Fruit fly (Drosophila melanogaster) whole organism, embryonic: ENCODE results near the gene CG13613.

Source experiments
- Aef1 ChIP-seq: fragments of 200-800 bp; sonication (Bioruptor generic); IDR thresholded peaks from 3 replicates; pipeline ENCODE4 v1.3.6; 2022; ENCODE audit warnings: missing biosample characterization, missing genetic modification characterization
- B-H1 ChIP-seq: fragments of 200-800 bp; sonication (Bioruptor generic); IDR thresholded peaks from 3 replicates; pipeline ENCODE4 v1.3.6; 2022; ENCODE audit warnings: missing biosample characterization, missing genetic modification characterization
- CG1024 ChIP-seq: fragments of 200-800 bp; sonication (Bioruptor generic); IDR thresholded peaks from 2 replicates; pipeline ENCODE4 v1.3.6; 2022; ENCODE audit warnings: missing biosample characterization, missing genetic modification characterization
- CG10274 ChIP-seq: fragments of 200-800 bp; sonication (Bioruptor generic); optimal IDR thresholded peaks from 3 replicates; lab custom pipeline; 2017; ENCODE audit warnings: missing biosample characterization, mild to moderate bottlenecking, missing genetic modification characterization
- CG10431 ChIP-seq: fragments of 200-800 bp; sonication (Bioruptor generic); optimal IDR thresholded peaks from 3 replicates; lab custom pipeline; 2018; ENCODE audit warnings: missing biosample characterization, mild to moderate bottlenecking, missing genetic modification characterization
- CG15073 ChIP-seq: fragments of 200-800 bp; sonication (Bioruptor generic); optimal IDR thresholded peaks from 2 replicates; lab custom pipeline; 2016; ENCODE audit warnings: missing biosample characterization, missing genetic modification characterization
- CG17385 ChIP-seq: fragments of 200-800 bp; sonication (Bioruptor generic); optimal IDR thresholded peaks from 3 replicates; lab custom pipeline; 2018; ENCODE audit warnings: missing biosample characterization, mild to moderate bottlenecking, missing genetic modification characterization
- CG17912 ChIP-seq: fragments of 200-800 bp; sonication (Bioruptor generic); optimal IDR thresholded peaks from 2 replicates; lab custom pipeline; 2018; ENCODE audit warnings: missing biosample characterization, mild to moderate bottlenecking, missing genetic modification characterization
- CG2116 ChIP-seq: fragments of 200-800 bp; sonication (Bioruptor generic); optimal IDR thresholded peaks from 3 replicates; lab custom pipeline; 2018; ENCODE audit warnings: missing biosample characterization, mild to moderate bottlenecking, missing genetic modification characterization
- CG32767 ChIP-seq: fragments of 200-800 bp; sonication (Bioruptor generic); IDR thresholded peaks from 2 replicates; pipeline ENCODE4 v1.3.6; 2022; ENCODE audit warnings: missing biosample characterization, missing genetic modification characterization
- CG34224 ChIP-seq: fragments of 200-800 bp; sonication (Bioruptor generic); IDR thresholded peaks from 3 replicates; pipeline ENCODE4 v1.3.6; 2022; ENCODE audit warnings: missing biosample characterization, missing genetic modification characterization; ENCODE audit not compliant: partially characterized antibody
- CG3847 ChIP-seq: fragments of 200-800 bp; sonication (Bioruptor generic); IDR thresholded peaks from 2 replicates; pipeline ENCODE4 v1.3.6; 2022; ENCODE audit warnings: missing biosample characterization, missing genetic modification characterization
- CG7786 ChIP-seq: fragments of 200-800 bp; sonication (Bioruptor generic); optimal IDR thresholded peaks from 2 replicates; lab custom pipeline; 2016; ENCODE audit warnings: missing biosample characterization, missing genetic modification characterization
- CG9727 ChIP-seq: fragments of 200-800 bp; sonication (Bioruptor generic); optimal IDR thresholded peaks from 3 replicates; lab custom pipeline; 2017; ENCODE audit warnings: missing biosample characterization, mild to moderate bottlenecking, missing genetic modification characterization
- D ChIP-seq, 2 experiments: fragments of 200-800 bp in 1 of 2; fragments of >200 bp in 1 of 2; sonication (Bioruptor generic) in 1 of 2; optimal IDR thresholded peaks; 2 replicates in 1 of 2; 3 replicates in 1 of 2; lab custom pipeline; 2017; ENCODE audit warnings: mild to moderate bottlenecking in 1 of 2, missing biosample characterization in 1 of 2, missing genetic modification characterization in 1 of 2, missing genetic modification reagents in 1 of 2
- Doc3 ChIP-seq: fragments of 200-800 bp; sonication (Bioruptor generic); IDR thresholded peaks from 3 replicates; pipeline ENCODE4 v1.3.6; 2022; ENCODE audit warnings: missing biosample characterization, missing genetic modification characterization; ENCODE audit not compliant: partially characterized antibody
- Drgx ChIP-seq: fragments of 200-800 bp; sonication (Bioruptor generic); IDR thresholded peaks from 2 replicates; pipeline ENCODE4 v1.3.6; 2022; ENCODE audit warnings: missing biosample characterization, missing genetic modification characterization
- Hsf ChIP-seq: fragments of 200-800 bp; sonication (Bioruptor generic); optimal IDR thresholded peaks from 3 replicates; lab custom pipeline; 2016; ENCODE audit warnings: missing biosample characterization, missing genetic modification characterization
- MBD-R2 ChIP-seq: fragments of 200-800 bp; sonication (Bioruptor generic); IDR thresholded peaks from 2 replicates; pipeline ENCODE4 v1.3.6; 2022; ENCODE audit warnings: missing biosample characterization, missing genetic modification characterization
- MESR4 ChIP-seq: fragments of 200-800 bp; sonication (Bioruptor generic); optimal IDR thresholded peaks from 2 replicates; lab custom pipeline; 2018; ENCODE audit warnings: missing biosample characterization, mild to moderate bottlenecking, missing genetic modification characterization, moderate library complexity
- MTF-1 ChIP-seq: fragments of 200-800 bp; sonication (Bioruptor generic); optimal IDR thresholded peaks from 2 replicates; lab custom pipeline; 2018; ENCODE audit warnings: missing biosample characterization, mild to moderate bottlenecking, missing genetic modification characterization, borderline replicate concordance
- Myb ChIP-seq: fragments of 200-800 bp; sonication (Bioruptor generic); optimal IDR thresholded peaks from 2 replicates; lab custom pipeline; 2016; ENCODE audit warnings: missing biosample characterization, missing genetic modification characterization
- Ravus ChIP-seq: fragments of 200-800 bp; sonication (Bioruptor generic); IDR thresholded peaks from 2 replicates; pipeline ENCODE4 v1.3.6; 2022; ENCODE audit warnings: missing biosample characterization, missing genetic modification characterization
- Side ChIP-seq: fragments of 200-800 bp; sonication (Bioruptor generic); optimal IDR thresholded peaks from 2 replicates; lab custom pipeline; 2016; ENCODE audit warnings: missing biosample characterization, missing genetic modification characterization
- Sox102F ChIP-seq: fragments of 200-800 bp; sonication (Bioruptor generic); optimal IDR thresholded peaks from 2 replicates; lab custom pipeline; 2018; ENCODE audit warnings: missing biosample characterization, mild to moderate bottlenecking, missing genetic modification characterization, moderate library complexity
- Xbp1 ChIP-seq: fragments of 200-800 bp; sonication (Bioruptor generic); optimal IDR thresholded peaks from 3 replicates; lab custom pipeline; 2016; ENCODE audit warnings: missing biosample characterization, mild to moderate bottlenecking, missing genetic modification characterization
- amos ChIP-seq: fragments of 200-800 bp; sonication (Bioruptor generic); IDR thresholded peaks from 2 replicates; pipeline ENCODE4 v1.3.6; 2022; ENCODE audit warnings: missing biosample characterization, missing genetic modification characterization; ENCODE audit not compliant: partially characterized antibody
- ash1 ChIP-seq: fragments of 200-800 bp; sonication (Bioruptor generic); optimal IDR thresholded peaks from 2 replicates; lab custom pipeline; 2018; ENCODE audit warnings: missing biosample characterization, mild to moderate bottlenecking, missing genetic modification characterization
- btn ChIP-seq: fragments of 200-800 bp; sonication (Bioruptor generic); optimal IDR thresholded peaks from 2 replicates; lab custom pipeline; 2016; ENCODE audit warnings: missing biosample characterization, missing genetic modification characterization
- chinmo ChIP-seq: fragments of 200-800 bp; sonication (Bioruptor generic); IDR thresholded peaks from 4 replicates; pipeline ENCODE4 v1.3.6; 2022; ENCODE audit warnings: missing biosample characterization, missing genetic modification characterization; ENCODE audit not compliant: partially characterized antibody
- dati ChIP-seq: fragments of 200-800 bp; sonication (Bioruptor generic); IDR thresholded peaks from 2 replicates; pipeline ENCODE4 v1.3.6; 2022; ENCODE audit warnings: missing biosample characterization, missing genetic modification characterization
- esg ChIP-seq: fragments of 200-800 bp; sonication (Bioruptor generic); conservative IDR thresholded peaks from 2 replicates; pipeline ENCODE4 v1.3.6; 2022; ENCODE audit warnings: missing biosample characterization, missing genetic modification characterization
- ewg ChIP-seq: fragments of 200-800 bp; sonication (Bioruptor generic); optimal IDR thresholded peaks from 3 replicates; lab custom pipeline; 2017; ENCODE audit warnings: mild to moderate bottlenecking, missing biosample characterization, missing genetic modification reagents, missing genetic modification characterization
- fd102C ChIP-seq: fragments of 200-800 bp; sonication (Bioruptor generic); optimal IDR thresholded peaks from 2 replicates; lab custom pipeline; 2018; ENCODE audit warnings: missing biosample characterization, mild to moderate bottlenecking, missing genetic modification characterization, moderate library complexity
- fu2 ChIP-seq: fragments of 200-800 bp; sonication (Bioruptor generic); optimal IDR thresholded peaks from 2 replicates; lab custom pipeline; 2016; ENCODE audit warnings: missing biosample characterization, missing genetic modification characterization
- gce ChIP-seq: fragments of 200-800 bp; sonication (Bioruptor generic); IDR thresholded peaks from 3 replicates; pipeline ENCODE4 v1.3.6; 2022; ENCODE audit warnings: missing biosample characterization, missing genetic modification characterization
- gcm2 ChIP-seq: fragments of 200-800 bp; sonication (Bioruptor generic); optimal IDR thresholded peaks from 2 replicates; lab custom pipeline; 2016; ENCODE audit warnings: missing biosample characterization, missing genetic modification characterization
- hbn ChIP-seq: fragments of 200-800 bp; sonication (Bioruptor generic); IDR thresholded peaks from 2 replicates; pipeline ENCODE4 v1.3.6; 2022; ENCODE audit warnings: missing biosample characterization, missing genetic modification characterization; ENCODE audit not compliant: partially characterized antibody
- lov ChIP-seq, 2 experiments: fragments of 200-800 bp in 1 of 2; fragments of >200 bp in 1 of 2; sonication (Bioruptor generic) in 1 of 2; IDR thresholded peaks in 1 of 2; optimal IDR thresholded peaks in 1 of 2; 2 replicates in 1 of 2; 3 replicates in 1 of 2; pipeline versions ENCODE4 v1.3.6 to Lab custom; 2017 to 2022; ENCODE audit warnings: missing biosample characterization in 1 of 2, missing genetic modification characterization in 1 of 2
- luna ChIP-seq: fragments of 200-800 bp; sonication (Bioruptor generic); optimal IDR thresholded peaks from 2 replicates; lab custom pipeline; 2016; ENCODE audit warnings: missing biosample characterization, missing genetic modification characterization
- oc ChIP-seq: fragments of 200-800 bp; sonication (Bioruptor generic); optimal IDR thresholded peaks from 2 replicates; lab custom pipeline; 2018; ENCODE audit warnings: missing biosample characterization, mild to moderate bottlenecking, missing genetic modification characterization, moderate library complexity
- phol ChIP-seq: fragments of 200-800 bp; sonication (Bioruptor generic); optimal IDR thresholded peaks from 3 replicates; lab custom pipeline; 2018; ENCODE audit warnings: missing biosample characterization, mild to moderate bottlenecking, missing genetic modification characterization, moderate library complexity
- pros ChIP-seq: fragments of 200-800 bp; sonication (Bioruptor generic); optimal IDR thresholded peaks from 3 replicates; lab custom pipeline; 2019; ENCODE audit warnings: missing biosample characterization, mild to moderate bottlenecking, missing genetic modification characterization, moderate library complexity
- ranshi ChIP-seq: fragments of 200-800 bp; sonication (Bioruptor generic); IDR thresholded peaks from 2 replicates; pipeline ENCODE4 v1.3.6; 2022; ENCODE audit warnings: missing biosample characterization, missing genetic modification characterization
- salm ChIP-seq: fragments of 200-800 bp; sonication (Bioruptor generic); optimal IDR thresholded peaks from 2 replicates; lab custom pipeline; 2018; ENCODE audit warnings: missing biosample characterization, mild to moderate bottlenecking, missing genetic modification characterization
- so ChIP-seq: fragments of 200-800 bp; sonication (Bioruptor generic); IDR thresholded peaks from 3 replicates; pipeline ENCODE4 v1.3.6; 2022; ENCODE audit warnings: missing biosample characterization, missing genetic modification characterization
- twi ChIP-seq: fragments of 200-800 bp; optimal IDR thresholded peaks from 2 replicates; lab custom pipeline; 2019; ENCODE audit warnings: missing biosample characterization, mild to moderate bottlenecking, missing genetic modification characterization, moderate library complexity

The CG13613 gene

dm6 chr3R:24318217-24319082 is 46.9 kb upstream of the CG13613 start, which contains the start of the genes Nab2 and BRWD3 (continued):
- TF ChIP-seq ranshi (GFP tag; lab: Robert Waterston, UW) (peak; percentile 37; the same call in 1 of the 2 replicates), salm (no peak), CG2116 (peak; percentile 53), D (optimal IDR thresholded peaks at IDR 0.05; lab: Kevin White, UChicago) (no peak), D (GFP tag; optimal IDR thresholded peaks at IDR 0.05; lab: Kevin White, UChicago) (no peak), CG10274 (GFP tag; lab: Kevin White, UChicago) (no peak), pros (GFP tag; lab: Kevin White, UChicago) (no peak), CG9727 (GFP tag; lab: Kevin White, UChicago) (peak; percentile 64), fd102C (GFP tag; lab: Kevin White, UChicago) (no peak), CG3847 (peak; percentile 52; the same call in 1 of the 2 replicates), ewg (GFP tag; lab: Kevin White, UChicago) (no peak), Drgx (GFP tag; lab: Robert Waterston, UW) (no peak), twi (tag; lab: Kevin White, UChicago) (no peak), CG1024 (GFP tag; lab: Robert Waterston, UW) (0 out of 2 replicates have a peak, but pooled peaks have one; percentile 32), CG17912 (GFP tag; lab: Kevin White, UChicago) (no peak), ash1 (GFP tag; lab: Kevin White, UChicago) (no peak), gce (GFP tag; lab: Robert Waterston, UW) (no peak), Hsf (GFP tag; lab: Kevin White, UChicago) (peak; percentile 61), gcm2 (GFP tag; lab: Kevin White, UChicago) (no peak), esg (GFP tag; lab: Robert Waterston, UW) (no peak; the same call in 1 of the 2 replicates), btn (GFP tag; lab: Kevin White, UChicago) (no peak), chinmo (GFP tag; lab: Robert Waterston, UW) (peak; percentile 45; the same call in 1 of the 4 replicates)

- TF ChIP-seq hbn (0 out of 2 replicates have a peak, but pooled peaks have one; percentile 10), dati (GFP tag; lab: Robert Waterston, UW) (no peak), CG15073 (GFP tag; lab: Kevin White, UChicago) (no peak), Sox102F (GFP tag; lab: Kevin White, UChicago) (no peak), phol (tag; lab: Kevin White, UChicago) (no peak), CG34224 (GFP tag; lab: Robert Waterston, UW) (peak; percentile 9; the same call in 2 of the 3 replicates), MESR4 (peak; percentile 59), MBD-R2 (GFP tag; lab: Robert Waterston, UW) (peak; percentile 55), Doc3 (GFP tag; lab: Robert Waterston, UW) (0 out of 3 replicates have a peak, but pooled peaks have one; percentile 43), MTF-1 (no peak), Xbp1 (no peak), lov (optimal IDR thresholded peaks at IDR 0.05; lab: Kevin White, UChicago) (no peak), lov (GFP tag; IDR thresholded peaks at IDR 0.05; lab: Robert Waterston, UW) (no peak), B-H1 (GFP tag; lab: Robert Waterston, UW) (no peak), oc (tag; lab: Kevin White, UChicago) (no peak), Ravus (GFP tag; lab: Robert Waterston, UW) (no peak), twi (tag; lab: Kevin White, UChicago) (no peak), Myb (GFP tag; lab: Kevin White, UChicago) (no peak), CG32767 (GFP tag; lab: Robert Waterston, UW) (no peak), Drgx (GFP tag; lab: Robert Waterston, UW) (peak; percentile 48), Side (GFP tag; lab: Kevin White, UChicago) (no peak), so (GFP tag; lab: Robert Waterston, UW) (no peak), CG10431 (GFP tag; lab: Kevin White, UChicago) (no peak), amos (GFP tag; lab: Robert Waterston, UW) (no peak), CG17385 (peak; percentile 51), fu2 (GFP tag; lab: Kevin White, UChicago) (no peak), Aef1 (GFP tag; lab: Robert Waterston, UW) (no peak), luna (GFP tag; lab: Kevin White, UChicago) (no peak), CG7786 (GFP tag; lab: Kevin White, UChicago) (no peak)
Measured at dm6 chr3R:24319083-24319381, 46.3 kb upstream of the CG13613 start.
